Worm (Caenorhabditis elegans): ENCODE measurements around the gene C56G2.4.

Gene C56G2.4

ce11 chrIII:6350424-6350823, 18.9 kb downstream of the C56G2.4 start:
- no peak for TF ChIP-seq W03F9.2 (tag; optimal IDR thresholded peaks at IDR 0.05)
- TF ChIP-seq him-1 (tag; optimal IDR thresholded peaks at IDR 0.05), result no peak
- TF ChIP-seq dao-5 (tag; optimal IDR thresholded peaks at IDR 0.05), result no peak

ce11 chrIII:6351438-6351837, 19.9 kb downstream of the C56G2.4 start:
- TF ChIP-seq dao-5 (tag; optimal IDR thresholded peaks at IDR 0.05) (no peak), him-1 (tag; optimal IDR thresholded peaks at IDR 0.05) (no peak), W03F9.2 (tag; optimal IDR thresholded peaks at IDR 0.05) (no peak)

ce11 chrIII:6352459-6352858, 20.9 kb downstream of the C56G2.4 start:
- TF ChIP-seq W03F9.2 (tag; optimal IDR thresholded peaks at IDR 0.05) (no peak), him-1 (tag; optimal IDR thresholded peaks at IDR 0.05) (no peak), dao-5 (tag; optimal IDR thresholded peaks at IDR 0.05) (no peak)

- TF ChIP-seq him-1 (tag; optimal IDR thresholded peaks at IDR 0.05), result no peak
- no peak for TF ChIP-seq W03F9.2 (tag; optimal IDR thresholded peaks at IDR 0.05)
- no peak for TF ChIP-seq dao-5 (tag; optimal IDR thresholded peaks at IDR 0.05)
Observed at ce11 chrIII:6353084-6353483, 21.6 kb downstream of the C56G2.4 start, which contains the start of gene akap-1. Gene akap-1, plus strand, starts transcription at chrIII:6353384.

ce11 chrIII:6355359-6355758, 23.8 kb downstream of the C56G2.4 start:
- TF ChIP-seq him-1 (tag; optimal IDR thresholded peaks at IDR 0.05) (no peak), dao-5 (tag; optimal IDR thresholded peaks at IDR 0.05) (no peak), W03F9.2 (tag; optimal IDR thresholded peaks at IDR 0.05) (no peak)

ce11 chrIII:6356007-6356406, 24.5 kb downstream of the C56G2.4 start:
- TF ChIP-seq dao-5 (tag; optimal IDR thresholded peaks at IDR 0.05) (no peak), him-1 (tag; optimal IDR thresholded peaks at IDR 0.05) (no peak), W03F9.2 (tag; optimal IDR thresholded peaks at IDR 0.05) (no peak)

- TF ChIP-seq dao-5 (tag; optimal IDR thresholded peaks at IDR 0.05), result no peak
- TF ChIP-seq W03F9.2 (tag; optimal IDR thresholded peaks at IDR 0.05), result no peak
- TF ChIP-seq him-1 (tag; optimal IDR thresholded peaks at IDR 0.05), result no peak
Observed at ce11 chrIII:6356764-6357163, 25.2 kb downstream of the C56G2.4 start.

- TF ChIP-seq dao-5 (tag; optimal IDR thresholded peaks at IDR 0.05) (no peak), him-1 (tag; optimal IDR thresholded peaks at IDR 0.05) (no peak), W03F9.2 (tag; optimal IDR thresholded peaks at IDR 0.05) (no peak)
Observed at ce11 chrIII:6358704-6359103, 27.2 kb downstream of the C56G2.4 start.

- TF ChIP-seq W03F9.2 (tag; optimal IDR thresholded peaks at IDR 0.05) (no peak), him-1 (tag; optimal IDR thresholded peaks at IDR 0.05) (no peak), dao-5 (tag; optimal IDR thresholded peaks at IDR 0.05) (no peak)
Observed at ce11 chrIII:6359171-6359854, 27.8 kb downstream of the C56G2.4 start.

- TF ChIP-seq W03F9.2 (tag; optimal IDR thresholded peaks at IDR 0.05) (no peak), him-1 (tag; optimal IDR thresholded peaks at IDR 0.05) (no peak), dao-5 (tag; optimal IDR thresholded peaks at IDR 0.05) (no peak)
Observed at ce11 chrIII:6360114-6360513, 28.6 kb downstream of the C56G2.4 start.

ce11 chrIII:6360825-6361224, 29.3 kb downstream of the C56G2.4 start:
- TF ChIP-seq dao-5 (tag; optimal IDR thresholded peaks at IDR 0.05) (no peak), him-1 (tag; optimal IDR thresholded peaks at IDR 0.05) (no peak), W03F9.2 (tag; optimal IDR thresholded peaks at IDR 0.05) (no peak)

- TF ChIP-seq him-1 (tag; optimal IDR thresholded peaks at IDR 0.05) (no peak), dao-5 (tag; optimal IDR thresholded peaks at IDR 0.05) (no peak), W03F9.2 (tag; optimal IDR thresholded peaks at IDR 0.05) (no peak)
Observed at ce11 chrIII:6361560-6361959, 30.0 kb downstream of the C56G2.4 start.

ce11 chrIII:6362323-6362922, 30.9 kb downstream of the C56G2.4 start:
- TF ChIP-seq dao-5 (tag; optimal IDR thresholded peaks at IDR 0.05) (no peak), W03F9.2 (tag; optimal IDR thresholded peaks at IDR 0.05) (no peak), him-1 (tag; optimal IDR thresholded peaks at IDR 0.05) (no peak)

ce11 chrIII:6364395-6364794, 32.9 kb downstream of the C56G2.4 start:
- TF ChIP-seq him-1 (tag; optimal IDR thresholded peaks at IDR 0.05), result no peak
- TF ChIP-seq W03F9.2 (tag; optimal IDR thresholded peaks at IDR 0.05), result no peak

ce11 chrIII:6367712-6368111, 36.2 kb downstream of the C56G2.4 start, which contains the start of the genes C56G2.15 and thoc-2:
Gene C56G2.15, minus strand, starts transcription at chrIII:6367899.
Gene thoc-2, plus strand, starts transcription at chrIII:6368042.
- TF ChIP-seq W03F9.2 (tag; optimal IDR thresholded peaks at IDR 0.05) (no peak), him-1 (tag; optimal IDR thresholded peaks at IDR 0.05) (no peak), dao-5 (tag; optimal IDR thresholded peaks at IDR 0.05) (no peak)
